Worm (Caenorhabditis elegans) whole organism, L4 larva: ENCODE measurements around the gene spin-3.

Experiments used
- aly-2 ChIP-seq: sonication (generic microtip); optimal IDR thresholded peaks from 2 replicates; lab custom pipeline; 2018; ENCODE audit warnings: missing biosample characterization, missing genetic modification characterization
- dmd-6 ChIP-seq: fragments of 200-800 bp; sonication (Bioruptor generic); IDR thresholded peaks from 2 replicates; pipeline ENCODE4 v1.3.6; 2022; ENCODE audit warnings: missing genetic modification reagents, missing genetic modification characterization, missing compliant biosample characterization
- fkh-10 ChIP-seq: fragments of 150-350 bp; optimal IDR thresholded peaks from 2 replicates; lab custom pipeline; 2014; ENCODE audit warnings: missing biosample characterization, missing genetic modification reagents, missing genetic modification characterization
- jun-1 ChIP-seq: fragments of 150-350 bp; optimal IDR thresholded peaks from 2 replicates; lab custom pipeline; 2014; ENCODE audit warnings: missing biosample characterization, missing genetic modification reagents, missing genetic modification characterization
- lin-13 ChIP-seq: fragments of 150-350 bp; optimal IDR thresholded peaks from 2 replicates; lab custom pipeline; 2014; ENCODE audit warnings: missing biosample characterization, missing genetic modification reagents, missing genetic modification characterization
- lin-39 ChIP-seq: fragments of 150-350 bp; optimal IDR thresholded peaks from 2 replicates; lab custom pipeline; 2014; ENCODE audit warnings: missing biosample characterization, missing genetic modification reagents, missing genetic modification characterization
- nhr-11 ChIP-seq: fragments of 150-350 bp; optimal IDR thresholded peaks from 2 replicates; lab custom pipeline; 2014; ENCODE audit warnings: missing biosample characterization, missing genetic modification characterization
- nhr-42 ChIP-seq: fragments of 200-800 bp; sonication (Bioruptor generic); IDR thresholded peaks from 2 replicates; pipeline ENCODE4 v1.3.6; 2022; ENCODE audit warnings: missing genetic modification characterization, missing compliant biosample characterization
- nhr-48 ChIP-seq: sonication (generic microtip); optimal IDR thresholded peaks from 2 replicates; lab custom pipeline; 2016; ENCODE audit warnings: mild to moderate bottlenecking, missing genetic modification characterization, missing compliant biosample characterization
- pqm-1 ChIP-seq: sonication (generic microtip); optimal IDR thresholded peaks from 2 replicates; lab custom pipeline; 2017; ENCODE audit warnings: missing biosample characterization, missing genetic modification characterization
- snpc-4 ChIP-seq: fragments of 150-350 bp; optimal IDR thresholded peaks from 2 replicates; lab custom pipeline; 2014; ENCODE audit warnings: missing biosample characterization, missing genetic modification characterization
- unc-130 ChIP-seq: sonication (generic microtip); optimal IDR thresholded peaks from 2 replicates; lab custom pipeline; 2016; ENCODE audit warnings: missing genetic modification reagents, missing genetic modification characterization, missing compliant biosample characterization

ce11 chrX:13161778-13162177, 31.7 kb downstream of the spin-3 start:
- TF ChIP-seq snpc-4 = no peak
- no peak for TF ChIP-seq lin-13
- TF ChIP-seq jun-1 (tag; lab: Kevin White, UChicago) = no peak
- TF ChIP-seq nhr-11 (tag; lab: Kevin White, UChicago) = no peak
- TF ChIP-seq nhr-42 (GFP tag; lab: Robert Waterston, UW) = no peak
- TF ChIP-seq nhr-48 (tag; lab: Kevin White, UChicago) = no peak
- TF ChIP-seq pqm-1 (tag; lab: Kevin White, UChicago) = no peak
- no peak for TF ChIP-seq fkh-10
- TF ChIP-seq lin-39 (tag; lab: Kevin White, UChicago) = no peak
- TF ChIP-seq dmd-6 (GFP tag; lab: Robert Waterston, UW) = no peak
- TF ChIP-seq unc-130 (GFP tag; lab: Kevin White, UChicago) = no peak
- no peak for TF ChIP-seq aly-2
